Worm (Caenorhabditis elegans) whole organism, late embryonic: ENCODE measurements around the gene nft-1.

Experiments
- C08G9.2 ChIP-seq: sonication (generic microtip); optimal IDR thresholded peaks from 2 replicates; lab custom pipeline; 2016; ENCODE audit warnings: mild to moderate bottlenecking, missing genetic modification characterization, moderate library complexity, missing compliant biosample characterization
- F13H6.1 ChIP-seq: sonication (generic microtip); optimal IDR thresholded peaks from 2 replicates; lab custom pipeline; 2016; ENCODE audit warnings: missing genetic modification characterization, missing compliant biosample characterization
- K09A11.1 ChIP-seq: sonication (generic microtip); optimal IDR thresholded peaks from 2 replicates; lab custom pipeline; 2017; ENCODE audit warnings: antibody characterized with exemption, mild to moderate bottlenecking, missing genetic modification characterization, missing compliant biosample characterization; ENCODE audit not compliant: insufficient read depth
- Y22D7AL.16 ChIP-seq: sonication (generic microtip); optimal IDR thresholded peaks from 2 replicates; lab custom pipeline; 2016; ENCODE audit warnings: missing genetic modification characterization, missing compliant biosample characterization
- ahr-1 ChIP-seq: sonication (generic microtip); optimal IDR thresholded peaks from 2 replicates; lab custom pipeline; 2016; ENCODE audit warnings: missing genetic modification characterization, missing compliant biosample characterization
- ama-1 ChIP-seq: fragments of 150-350 bp; optimal IDR thresholded peaks from 2 replicates; lab custom pipeline; 2014
- ceh-14 ChIP-seq: sonication (generic microtip); optimal IDR thresholded peaks from 2 replicates; lab custom pipeline; 2016; ENCODE audit warnings: missing genotype, missing genetic modification characterization, missing compliant biosample characterization
- ceh-19 ChIP-seq: fragments of 200-800 bp; sonication (Bioruptor generic); optimal IDR thresholded peaks from 2 replicates; lab custom pipeline; 2018; ENCODE audit warnings: mild to moderate bottlenecking, missing genetic modification characterization, missing compliant biosample characterization
- ceh-2 ChIP-seq: sonication (generic microtip); optimal IDR thresholded peaks from 2 replicates; lab custom pipeline; 2016; ENCODE audit warnings: missing genotype, missing genetic modification characterization, missing compliant biosample characterization
- ceh-22 ChIP-seq: sonication (generic microtip); optimal IDR thresholded peaks from 2 replicates; lab custom pipeline; 2017; ENCODE audit warnings: missing biosample characterization, missing genetic modification characterization
- ceh-30 ChIP-seq: fragments of 150-350 bp; optimal IDR thresholded peaks from 2 replicates; lab custom pipeline; 2014; ENCODE audit warnings: missing biosample characterization, missing genetic modification characterization
- ceh-34 ChIP-seq: sonication (generic microtip); optimal IDR thresholded peaks from 2 replicates; lab custom pipeline; 2016; ENCODE audit warnings: mild to moderate bottlenecking, missing genetic modification characterization, missing compliant biosample characterization
- ceh-6 ChIP-seq: fragments of 200-800 bp; sonication (Bioruptor generic); optimal IDR thresholded peaks from 2 replicates; lab custom pipeline; 2018; ENCODE audit warnings: mild to moderate bottlenecking, missing genetic modification characterization, missing compliant biosample characterization
- dmd-4 ChIP-seq: sonication (generic microtip); optimal IDR thresholded peaks from 2 replicates; lab custom pipeline; 2016; ENCODE audit warnings: borderline replicate concordance, missing genetic modification characterization, missing compliant biosample characterization
- ets-4 ChIP-seq: sonication (generic microtip); optimal IDR thresholded peaks from 2 replicates; lab custom pipeline; 2016; ENCODE audit warnings: missing genetic modification characterization, missing compliant biosample characterization
- eyg-1 ChIP-seq: sonication (generic microtip); optimal IDR thresholded peaks from 2 replicates; lab custom pipeline; 2016; ENCODE audit warnings: missing genotype, missing genetic modification characterization, missing compliant biosample characterization
- fkh-10 ChIP-seq: fragments of 150-350 bp; optimal IDR thresholded peaks from 2 replicates; lab custom pipeline; 2014; ENCODE audit warnings: missing biosample characterization, missing genetic modification reagents, missing genetic modification characterization
- fkh-6 ChIP-seq: sonication (generic microtip); optimal IDR thresholded peaks from 2 replicates; lab custom pipeline; 2016; ENCODE audit warnings: missing genetic modification characterization, missing compliant biosample characterization
- hlh-13 ChIP-seq: fragments of 200-800 bp; sonication (Bioruptor generic); optimal IDR thresholded peaks from 2 replicates; lab custom pipeline; 2018; ENCODE audit warnings: mild to moderate bottlenecking, missing genetic modification characterization, missing compliant biosample characterization
- hlh-6 ChIP-seq: sonication (generic microtip); optimal IDR thresholded peaks from 2 replicates; lab custom pipeline; 2016; ENCODE audit warnings: missing genotype, missing genetic modification characterization, missing compliant biosample characterization
- hlh-8 ChIP-seq: sonication (generic microtip); optimal IDR thresholded peaks from 2 replicates; lab custom pipeline; 2016; ENCODE audit warnings: missing genotype, missing genetic modification characterization, missing compliant biosample characterization
- lim-6 ChIP-seq: sonication (generic microtip); optimal IDR thresholded peaks from 2 replicates; lab custom pipeline; 2016; ENCODE audit warnings: missing genetic modification characterization, missing compliant biosample characterization
- mec-3 ChIP-seq: sonication (generic microtip); optimal IDR thresholded peaks from 2 replicates; lab custom pipeline; 2016; ENCODE audit warnings: borderline replicate concordance, missing genetic modification characterization, missing compliant biosample characterization
- nfya-1 ChIP-seq: sonication (generic microtip); optimal IDR thresholded peaks from 2 replicates; lab custom pipeline; 2017; ENCODE audit warnings: missing genetic modification characterization, mild to moderate bottlenecking, missing compliant biosample characterization, antibody characterized with exemption, moderate library complexity
- pha-2 ChIP-seq: sonication (generic microtip); optimal IDR thresholded peaks from 2 replicates; lab custom pipeline; 2017; ENCODE audit warnings: mild to moderate bottlenecking, missing genetic modification characterization, missing compliant biosample characterization
- pha-4 ChIP-seq: fragments of 150-350 bp; optimal IDR thresholded peaks from 2 replicates; lab custom pipeline; 2018; ENCODE audit warnings: missing biosample characterization, missing genetic modification reagents, missing genetic modification characterization
- pqm-1 ChIP-seq: sonication (generic microtip); optimal IDR thresholded peaks from 2 replicates; lab custom pipeline; 2016; ENCODE audit warnings: missing genetic modification characterization, missing compliant biosample characterization
- rnt-1 ChIP-seq: sonication (generic microtip); optimal IDR thresholded peaks from 2 replicates; lab custom pipeline; 2016; ENCODE audit warnings: missing genetic modification characterization, missing compliant biosample characterization
- sox-2 ChIP-seq: fragments of 200-800 bp; sonication (Bioruptor generic); IDR thresholded peaks from 2 replicates; pipeline ENCODE4 v1.3.6; 2022; ENCODE audit warnings: missing genetic modification reagents, missing genetic modification characterization, missing compliant biosample characterization
- syd-9 ChIP-seq: sonication (generic microtip); optimal IDR thresholded peaks from 2 replicates; lab custom pipeline; 2016; ENCODE audit warnings: mild to moderate bottlenecking, missing genetic modification characterization, moderate library complexity, missing compliant biosample characterization
- tbx-2 ChIP-seq: sonication (generic microtip); optimal IDR thresholded peaks from 2 replicates; lab custom pipeline; 2016; ENCODE audit warnings: missing genetic modification characterization, missing compliant biosample characterization
- unc-42 ChIP-seq: sonication (generic microtip); optimal IDR thresholded peaks from 2 replicates; lab custom pipeline; 2016; ENCODE audit warnings: missing genotype, missing genetic modification characterization, missing compliant biosample characterization
- zip-5 ChIP-seq: sonication (generic microtip); optimal IDR thresholded peaks from 2 replicates; lab custom pipeline; 2016; ENCODE audit warnings: missing genetic modification characterization, missing compliant biosample characterization

nft-1 gene

ce11 chrIII:11946062-11946749, 22.5 kb downstream of the nft-1 start (continued):
- TF ChIP-seq hlh-6 (tag; lab: Kevin White, UChicago) (peak; percentile 65), lim-6 (peak; percentile 81), fkh-6 (tag; lab: Kevin White, UChicago) (peak; percentile 51), syd-9 (peak; percentile 15), rnt-1 (tag; lab: Kevin White, UChicago) (peak; percentile 59), pha-4 (tag; lab: Kevin White, UChicago) (no peak), pha-2 (tag; lab: Kevin White, UChicago) (peak; percentile 42), sox-2 (no peak), eyg-1 (tag; lab: Kevin White, UChicago) (peak; percentile 70), unc-42 (tag; lab: Kevin White, UChicago) (peak; percentile 85), Y22D7AL.16 (tag; lab: Kevin White, UChicago) (no peak), hlh-8 (tag; lab: Kevin White, UChicago) (peak; percentile 87), K09A11.1 (no peak), ceh-30 (tag; lab: Kevin White, UChicago) (no peak), hlh-13 (GFP tag; lab: Kevin White, UChicago) (no peak), C08G9.2 (tag; lab: Kevin White, UChicago) (peak; percentile 95), ahr-1 (tag; lab: Kevin White, UChicago) (peak; percentile 48), dmd-4 (tag; lab: Kevin White, UChicago) (peak; percentile 34), fkh-10 (no peak), ceh-6 (GFP tag; lab: Kevin White, UChicago) (no peak), pqm-1 (tag; lab: Kevin White, UChicago) (peak; percentile 59), ets-4 (tag; lab: Kevin White, UChicago) (peak; percentile 97), nfya-1 (tag; lab: Kevin White, UChicago) (peak; percentile 64), ceh-2 (tag; lab: Kevin White, UChicago) (peak; percentile 98), zip-5 (tag; lab: Kevin White, UChicago) (peak; percentile 73), ceh-14 (peak; percentile 47), ama-1 (lab: Kevin White, UChicago) (no peak), ceh-19 (peak; percentile 33), F13H6.1 (tag; lab: Kevin White, UChicago) (peak; percentile 72)

ce11 chrIII:11946973-11947372, 23.3 kb downstream of the nft-1 start, which contains the start of gene Y56A3A.7:
Y56A3A.7 (minus strand) TSS chrIII:11947019.
- no peak for TF ChIP-seq pha-4 (tag; lab: Kevin White, UChicago)
- TF ChIP-seq C08G9.2 (tag; lab: Kevin White, UChicago) = no peak
- no peak for TF ChIP-seq ahr-1 (tag; lab: Kevin White, UChicago)
- TF ChIP-seq rnt-1 (tag; lab: Kevin White, UChicago) = no peak
- TF ChIP-seq mec-3 = no peak
- TF ChIP-seq tbx-2 (tag; lab: Kevin White, UChicago) = no peak
- TF ChIP-seq ceh-22 = no peak
- TF ChIP-seq nfya-1 (tag; lab: Kevin White, UChicago) = peak; percentile 76

- TF ChIP-seq pha-2 (tag; lab: Kevin White, UChicago) (no peak), ets-4 (tag; lab: Kevin White, UChicago) (peak; percentile 20)
- TF ChIP-seq, all 69 proteins: peak for 1
Observed at ce11 chrIII:11947527-11947926, 23.8 kb downstream of the nft-1 start.

ce11 chrIII:11948437-11948836, 24.8 kb downstream of the nft-1 start:
- TF ChIP-seq ceh-34 (tag; lab: Kevin White, UChicago) (no peak), dmd-4 (tag; lab: Kevin White, UChicago) (no peak)
